Worm (Caenorhabditis elegans): ENCODE measurements around the gene K10H10.13.

DNA sequence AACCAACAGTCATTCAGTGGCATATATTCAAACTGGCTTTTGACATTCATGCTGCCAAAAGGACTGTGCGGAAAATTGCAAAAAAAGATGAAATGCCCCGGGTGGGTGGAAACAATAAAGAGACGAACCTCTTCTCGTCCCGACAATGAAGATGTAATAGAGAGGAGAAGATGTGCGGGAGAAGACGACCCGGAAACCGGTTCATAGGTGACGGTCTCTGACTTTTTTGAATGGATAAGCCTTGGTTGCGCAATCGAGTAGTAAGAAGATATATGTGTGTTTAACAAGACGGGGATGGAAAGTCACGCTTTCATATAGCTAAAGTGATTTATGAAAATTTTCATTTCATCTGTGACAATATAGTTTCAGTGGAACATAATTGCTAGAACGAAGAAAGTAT, 30.3 kb downstream of the K10H10.13 start:
- TF ChIP-seq mdl-1 (tag; optimal IDR thresholded peaks at IDR 0.05) (no peak), ama-1 (optimal IDR thresholded peaks at IDR 0.05) (no peak), nhr-237 (tag; optimal IDR thresholded peaks at IDR 0.05) (no peak), fos-1 (tag; optimal IDR thresholded peaks at IDR 0.05) (no peak)
